Worm (Caenorhabditis elegans) whole organism, L2 larva: ENCODE results near the gene ZC404.2.

Source experiments
- C34F6.9 ChIP-seq: fragments of 150-350 bp; optimal IDR thresholded peaks from 2 replicates; lab custom pipeline; 2014; ENCODE audit warnings: missing biosample characterization, missing genetic modification characterization
- F13H6.1 ChIP-seq: sonication (generic microtip); optimal IDR thresholded peaks from 2 replicates; lab custom pipeline; 2016; ENCODE audit warnings: missing genetic modification characterization, missing compliant biosample characterization
- R02D3.7 ChIP-seq: fragments of 150-350 bp; optimal IDR thresholded peaks from 2 replicates; lab custom pipeline; 2014; ENCODE audit warnings: missing biosample characterization, missing genetic modification characterization
- ZK546.5 ChIP-seq: sonication (generic microtip); optimal IDR thresholded peaks from 2 replicates; lab custom pipeline; 2017; ENCODE audit warnings: missing biosample characterization, missing genetic modification characterization
- alr-1 ChIP-seq: fragments of 150-350 bp; optimal IDR thresholded peaks from 2 replicates; lab custom pipeline; 2014; ENCODE audit warnings: missing biosample characterization, missing genetic modification characterization
- aly-2 ChIP-seq: fragments of 150-350 bp; optimal IDR thresholded peaks from 2 replicates; lab custom pipeline; 2014; ENCODE audit warnings: missing biosample characterization, missing genetic modification characterization
- ama-1 ChIP-seq: fragments of 150-350 bp; optimal IDR thresholded peaks from 2 replicates; lab custom pipeline; 2018; ENCODE audit warnings: inconsistent platforms
- blmp-1 ChIP-seq: sonication (generic microtip); optimal IDR thresholded peaks from 2 replicates; lab custom pipeline; 2017; ENCODE audit warnings: missing genetic modification characterization, mild to moderate bottlenecking, missing compliant biosample characterization, antibody characterized with exemption, moderate library complexity; ENCODE audit not compliant: insufficient read depth
- ceh-16 ChIP-seq: fragments of 150-350 bp; optimal IDR thresholded peaks from 2 replicates; lab custom pipeline; 2014; ENCODE audit warnings: missing biosample characterization, missing genetic modification characterization
- ceh-82 ChIP-seq: fragments of 150-350 bp; optimal IDR thresholded peaks from 2 replicates; lab custom pipeline; 2014; ENCODE audit warnings: missing biosample characterization, missing genetic modification characterization
- crh-2 ChIP-seq: sonication (generic microtip); optimal IDR thresholded peaks from 2 replicates; lab custom pipeline; 2017; ENCODE audit warnings: missing biosample characterization, missing genetic modification characterization
- elt-3 ChIP-seq: sonication (generic microtip); optimal IDR thresholded peaks from 2 replicates; lab custom pipeline; 2017; ENCODE audit warnings: missing biosample characterization, missing genetic modification characterization
- fos-1 ChIP-seq: fragments of 150-350 bp; optimal IDR thresholded peaks from 2 replicates; lab custom pipeline; 2014; ENCODE audit warnings: missing biosample characterization, missing genetic modification characterization
- gmeb-1 ChIP-seq: fragments of 150-350 bp; optimal IDR thresholded peaks from 2 replicates; lab custom pipeline; 2014; ENCODE audit warnings: missing biosample characterization, missing genetic modification characterization
- lsy-2 ChIP-seq, 2 experiments: fragments of 150-350 bp in 1 of 2; sonication (generic microtip) in 1 of 2; optimal IDR thresholded peaks; 2 replicates each; lab custom pipeline; 2014 to 2017; ENCODE audit warnings: missing biosample characterization in 2 of 2, missing genetic modification characterization in 2 of 2
- mbf-1 ChIP-seq: sonication (generic microtip); optimal IDR thresholded peaks from 2 replicates; lab custom pipeline; 2017; ENCODE audit warnings: missing biosample characterization, missing genetic modification characterization
- mdl-1 ChIP-seq, 2 experiments: fragments of 150-350 bp in 1 of 2; sonication (generic microtip) in 1 of 2; optimal IDR thresholded peaks; 2 replicates each; lab custom pipeline; 2017; ENCODE audit warnings: missing biosample characterization in 2 of 2, missing genetic modification characterization in 2 of 2
- nhr-11 ChIP-seq: fragments of 150-350 bp; optimal IDR thresholded peaks from 2 replicates; lab custom pipeline; 2014; ENCODE audit warnings: missing biosample characterization, missing genetic modification characterization
- nhr-129 ChIP-seq: fragments of 150-350 bp; optimal IDR thresholded peaks from 2 replicates; lab custom pipeline; 2014; ENCODE audit warnings: missing biosample characterization, missing genetic modification characterization
- nhr-21 ChIP-seq: fragments of 150-350 bp; optimal IDR thresholded peaks from 2 replicates; lab custom pipeline; 2014; ENCODE audit warnings: missing biosample characterization, missing genetic modification characterization
- nhr-23 ChIP-seq: fragments of 150-350 bp; optimal IDR thresholded peaks from 2 replicates; lab custom pipeline; 2014; ENCODE audit warnings: missing biosample characterization, missing genetic modification reagents, missing genetic modification characterization
- nhr-77 ChIP-seq: fragments of 150-350 bp; optimal IDR thresholded peaks from 2 replicates; lab custom pipeline; 2014; ENCODE audit warnings: missing biosample characterization, missing genetic modification characterization
- peb-1 ChIP-seq: fragments of 150-350 bp; optimal IDR thresholded peaks from 2 replicates; lab custom pipeline; 2014; ENCODE audit warnings: missing biosample characterization, missing genetic modification characterization
- sem-4 ChIP-seq: fragments of 150-350 bp; optimal IDR thresholded peaks from 2 replicates; lab custom pipeline; 2014; ENCODE audit warnings: missing biosample characterization, missing genetic modification reagents, missing genetic modification characterization
- skn-1 ChIP-seq: sonication (generic microtip); optimal IDR thresholded peaks from 2 replicates; lab custom pipeline; 2017; ENCODE audit warnings: missing biosample characterization, missing genetic modification characterization
- sma-9 ChIP-seq, 2 experiments: fragments of 150-350 bp in 1 of 2; sonication (generic microtip) in 1 of 2; optimal IDR thresholded peaks; 2 replicates each; lab custom pipeline; 2014 to 2016; ENCODE audit warnings: missing genetic modification characterization in 2 of 2, mild to moderate bottlenecking in 1 of 2, missing biosample characterization in 1 of 2, missing compliant biosample characterization in 1 of 2, missing genetic modification reagents in 1 of 2, moderate library complexity in 1 of 2
- unc-39 ChIP-seq: fragments of 150-350 bp; optimal IDR thresholded peaks from 2 replicates; lab custom pipeline; 2014; ENCODE audit warnings: missing biosample characterization, missing genetic modification characterization
- unc-62 ChIP-seq: fragments of 150-350 bp; optimal IDR thresholded peaks from 2 replicates; lab custom pipeline; 2014; ENCODE audit warnings: missing biosample characterization, missing genetic modification reagents, missing genetic modification characterization
- zag-1 ChIP-seq: fragments of 150-350 bp; optimal IDR thresholded peaks from 2 replicates; lab custom pipeline; 2014; ENCODE audit warnings: missing biosample characterization, missing genetic modification characterization
- ztf-4 ChIP-seq: fragments of 150-350 bp; optimal IDR thresholded peaks from 2 replicates; lab custom pipeline; 2014; ENCODE audit warnings: missing biosample characterization, missing genetic modification characterization

ZC404.2 gene

DNA sequence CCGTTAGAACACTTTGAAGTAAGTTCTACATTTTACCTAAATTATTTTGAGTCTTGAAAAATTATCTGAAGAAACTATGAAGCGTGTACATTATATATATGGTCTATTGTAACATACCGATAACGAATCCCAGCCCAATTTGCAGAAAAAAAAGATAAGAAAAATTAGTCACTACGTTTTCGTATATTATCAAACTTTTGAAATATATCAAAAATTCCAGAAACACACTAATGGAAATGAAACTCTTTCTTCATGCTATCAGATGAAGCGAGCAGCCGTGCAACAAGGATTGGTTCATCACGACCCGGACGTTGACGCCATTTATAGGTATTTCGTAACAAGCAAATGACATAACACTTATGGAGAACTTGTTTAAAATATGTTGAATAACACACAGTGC lies 24.1 kb downstream of the ZC404.2 start:
- TF ChIP-seq skn-1 (tag; lab: Kevin White, UChicago) (no peak), fos-1 (tag; lab: Kevin White, UChicago) (peak; percentile 91)

DNA sequence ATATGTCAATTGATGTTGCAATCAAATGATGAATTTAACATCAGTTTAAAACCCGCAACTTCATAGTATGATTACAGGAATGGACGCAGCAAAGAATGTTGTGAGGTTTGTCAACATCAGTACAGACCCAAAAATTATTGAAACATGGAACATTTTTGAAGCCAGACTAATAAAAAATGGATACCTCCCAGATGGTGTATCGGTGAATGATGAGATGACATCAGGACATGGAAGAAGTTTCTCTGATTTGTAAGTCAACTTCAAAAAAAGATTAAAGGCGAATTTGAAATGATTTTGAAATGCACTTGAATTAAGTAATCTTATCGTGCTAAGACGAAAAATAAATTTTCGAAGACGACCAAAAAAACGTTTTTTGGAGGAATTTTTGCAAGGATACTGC lies 26.1 kb downstream of the ZC404.2 start:
- TF ChIP-seq crh-2 (tag; lab: Kevin White, UChicago) (no peak), gmeb-1 (tag; lab: Kevin White, UChicago) (no peak), blmp-1 (tag; lab: Kevin White, UChicago) (no peak), lsy-2 (tag; optimal IDR thresholded peaks at IDR 0.05; lab: Kevin White, UChicago) (no peak), unc-62 (GFP tag; lab: Kevin White, UChicago) (no peak), alr-1 (no peak), aly-2 (tag; lab: Kevin White, UChicago) (no peak), nhr-21 (tag; lab: Kevin White, UChicago) (no peak), nhr-23 (tag; lab: Kevin White, UChicago) (no peak), ama-1 (lab: Kevin White, UChicago) (no peak), ZK546.5 (tag; lab: Kevin White, UChicago) (no peak), R02D3.7 (tag; lab: Kevin White, UChicago) (no peak), ceh-16 (tag; lab: Kevin White, UChicago) (no peak)

DNA sequence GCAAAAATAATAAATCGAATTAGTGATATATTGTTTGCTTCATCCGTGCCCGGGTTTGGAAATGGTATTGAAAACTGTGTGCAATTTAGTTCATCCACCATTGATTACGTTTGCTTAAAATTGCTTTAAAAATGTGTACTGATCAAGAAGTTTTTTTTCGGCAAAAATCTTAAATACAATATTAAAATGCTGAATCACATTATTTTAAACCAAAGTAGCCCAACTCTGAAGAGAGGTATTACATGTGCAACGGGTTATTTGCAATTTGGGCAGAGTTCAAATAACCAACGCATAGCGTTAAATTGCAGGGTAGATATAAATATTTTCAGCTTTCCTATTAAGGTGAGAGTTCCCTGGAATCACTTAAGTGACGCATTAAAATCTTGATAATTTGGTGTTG lies 29.4 kb downstream of the ZC404.2 start, which contains the start of gene dmsr-14:
TSS of gene dmsr-14 (minus strand) at position 101 of the 400 bp plus-strand sequence.
- no peak for TF ChIP-seq elt-3 (tag; lab: Kevin White, UChicago)
- no peak for TF ChIP-seq ceh-82 (tag; lab: Kevin White, UChicago)
- TF ChIP-seq mdl-1 (tag; optimal IDR thresholded peaks at IDR 0.05; lab: Kevin White, UChicago), result no peak
- TF ChIP-seq peb-1 (tag; lab: Kevin White, UChicago), result no peak
- TF ChIP-seq unc-39 (tag; lab: Kevin White, UChicago), result no peak
- TF ChIP-seq, all 48 proteins: peak for 0

DNA sequence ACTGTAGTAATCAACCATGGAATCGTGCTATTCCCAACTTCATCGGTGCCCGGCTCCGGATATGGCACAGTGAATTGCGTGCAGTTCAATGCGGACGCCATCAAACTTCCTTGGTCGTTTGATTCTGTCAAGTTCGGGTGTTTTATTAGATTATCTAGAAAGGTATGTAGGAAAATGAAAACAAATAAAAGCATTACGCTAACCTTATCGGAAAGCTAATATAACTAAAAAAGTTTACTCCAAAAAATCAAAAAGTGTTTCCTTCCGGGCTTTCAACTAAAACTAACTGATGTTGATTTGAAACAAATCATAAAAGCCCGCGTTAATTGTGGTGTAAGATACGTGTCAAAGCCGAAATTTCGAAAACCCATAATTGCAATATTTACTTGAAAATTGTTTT lies 32.1 kb downstream of the ZC404.2 start, which contains the start of gene dmsr-13:
TSS of gene dmsr-13 (minus strand) at position 101 of the 400 bp plus-strand sequence.
- TF ChIP-seq peb-1 (tag; lab: Kevin White, UChicago) (no peak), R02D3.7 (tag; lab: Kevin White, UChicago) (no peak), nhr-77 (tag; lab: Kevin White, UChicago) (no peak), unc-39 (tag; lab: Kevin White, UChicago) (no peak), C34F6.9 (no peak), nhr-11 (tag; lab: Kevin White, UChicago) (no peak), mbf-1 (no peak), zag-1 (tag; lab: Kevin White, UChicago) (no peak), aly-2 (tag; lab: Kevin White, UChicago) (no peak), nhr-21 (tag; lab: Kevin White, UChicago) (no peak), ztf-4 (tag; lab: Kevin White, UChicago) (no peak), alr-1 (no peak), sem-4 (tag; lab: Kevin White, UChicago) (no peak)
- TF ChIP-seq, all 48 proteins: peak for 0

DNA sequence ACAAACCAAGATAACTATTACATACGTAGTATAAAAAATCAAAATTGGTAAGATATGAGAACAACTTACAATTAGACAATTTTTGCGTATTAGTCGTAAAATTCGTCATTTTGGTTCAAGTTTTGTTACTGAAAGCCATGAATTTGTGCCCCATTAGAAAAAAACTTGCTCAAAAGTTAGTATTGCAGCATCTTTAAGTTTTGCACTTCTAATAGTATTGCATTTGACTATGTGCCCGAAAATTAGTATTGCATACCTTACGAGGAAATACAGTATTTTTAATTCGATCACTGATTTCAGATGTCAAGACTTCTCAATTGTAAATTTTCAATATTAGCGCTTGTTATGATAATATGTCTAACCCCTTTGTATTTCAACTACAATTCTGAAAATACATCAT lies 33.8 kb downstream of the ZC404.2 start, which contains the start of gene T15B7.8:
TSS of gene T15B7.8 (plus strand) at position 301 of the 400 bp plus-strand sequence.
- no peak for TF ChIP-seq gmeb-1 (tag; lab: Kevin White, UChicago)
- TF ChIP-seq ama-1 (lab: Kevin White, UChicago), result no peak
- no peak for TF ChIP-seq nhr-23 (tag; lab: Kevin White, UChicago)
- no peak for TF ChIP-seq nhr-129 (tag; lab: Kevin White, UChicago)

DNA sequence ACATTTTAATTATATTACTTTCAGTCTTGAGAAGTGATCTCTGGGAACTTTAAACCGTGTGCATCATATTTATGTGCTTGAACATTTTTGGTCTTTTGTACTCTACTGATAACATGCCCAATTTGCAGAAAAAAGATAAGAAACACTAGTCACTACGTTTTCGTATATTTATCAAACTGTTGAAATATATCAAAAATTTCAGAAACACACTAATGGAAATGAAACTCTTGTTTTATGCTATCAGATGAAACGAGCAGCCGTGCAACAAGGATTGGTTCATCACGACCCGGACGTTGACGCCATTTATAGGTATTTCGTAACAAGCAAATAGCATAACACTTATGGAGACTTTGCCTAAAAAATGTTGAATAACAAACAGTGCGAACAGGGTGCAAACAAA lies 35.7 kb downstream of the ZC404.2 start:
- TF ChIP-seq aly-2 (tag; lab: Kevin White, UChicago), result no peak
- peak; percentile 47 for TF ChIP-seq crh-2 (tag; lab: Kevin White, UChicago)
- peak; percentile 68 for TF ChIP-seq sma-9 (GFP tag; optimal IDR thresholded peaks at IDR 0.05; lab: Kevin White, UChicago)
- no peak for TF ChIP-seq sma-9 (tag; optimal IDR thresholded peaks at IDR 0.05; lab: Kevin White, UChicago)
- peak; percentile 97 for TF ChIP-seq fos-1 (tag; lab: Kevin White, UChicago)

DNA sequence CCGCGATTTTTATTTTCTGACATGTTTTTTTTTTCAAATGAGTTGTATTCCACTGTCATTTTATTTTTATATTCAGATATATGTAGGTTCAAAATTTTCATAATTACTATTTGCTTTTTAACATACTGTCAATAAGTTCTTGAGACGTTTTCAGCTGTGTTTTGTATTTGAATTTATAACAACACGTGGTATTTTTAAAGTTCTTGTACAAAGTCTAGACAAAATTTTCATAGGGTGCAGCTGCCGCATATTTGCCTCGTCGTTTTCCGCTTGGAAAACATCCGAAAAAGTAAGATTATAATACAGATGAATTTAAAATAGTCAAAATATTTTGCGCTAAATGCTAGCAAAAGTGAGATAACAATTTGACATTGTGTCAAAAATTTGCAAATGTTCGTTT lies 41.0 kb downstream of the ZC404.2 start, which contains the start of gene dmsr-15:
TSS of gene dmsr-15 (minus strand) at position 101 of the 400 bp plus-strand sequence.
- TF ChIP-seq F13H6.1 (tag; lab: Kevin White, UChicago) (no peak), nhr-129 (tag; lab: Kevin White, UChicago) (no peak)
